Worm (Caenorhabditis elegans) whole organism, late embryonic: ENCODE data around the gene H12I13.1.

ENCODE experiments used
- ceh-31 ChIP-seq: sonication (generic microtip); optimal IDR thresholded peaks from 2 replicates; lab custom pipeline; 2016; ENCODE audit warnings: missing genetic modification characterization, missing compliant biosample characterization
- fax-1 ChIP-seq: sonication (generic microtip); optimal IDR thresholded peaks from 2 replicates; lab custom pipeline; 2016; ENCODE audit warnings: missing genotype, missing genetic modification characterization, missing compliant biosample characterization
- hlh-30 ChIP-seq: sonication (generic microtip); optimal IDR thresholded peaks from 2 replicates; lab custom pipeline; 2017; ENCODE audit warnings: antibody characterized with exemption, missing genetic modification characterization, missing compliant biosample characterization; ENCODE audit not compliant: insufficient read depth
- nhr-11 ChIP-seq: fragments of 150-350 bp; optimal IDR thresholded peaks from 2 replicates; lab custom pipeline; 2014; ENCODE audit warnings: missing biosample characterization, missing genetic modification characterization

DNA sequence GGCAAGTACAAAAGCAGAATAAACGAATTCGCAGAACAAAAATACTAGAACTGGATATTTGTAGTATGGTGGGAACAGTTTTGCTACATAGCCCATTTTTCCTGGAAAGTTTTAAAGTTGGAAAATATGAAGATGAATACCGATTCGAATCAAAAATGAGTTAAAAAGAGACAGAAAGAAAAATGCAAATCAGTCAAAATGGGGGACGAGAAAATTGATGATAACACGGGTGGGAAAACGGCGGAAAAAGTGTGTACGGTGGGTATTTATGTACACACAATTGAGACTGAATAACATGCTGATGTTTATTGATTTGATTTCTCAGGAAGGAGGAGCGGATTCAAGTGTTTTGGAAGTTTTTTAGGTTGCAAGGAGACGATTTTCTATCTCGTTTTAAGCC, 42.1 kb downstream of the H12I13.1 start, which contains the start of gene R12C12.9:
- no peak for TF ChIP-seq hlh-30
- no peak for TF ChIP-seq ceh-31 (tag; lab: Kevin White, UChicago)
- TF ChIP-seq fax-1, result no peak
- no peak for TF ChIP-seq nhr-11
